Fruit fly (Drosophila melanogaster) whole organism, embryonic: ENCODE data around the gene cno.

Source experiments
- C15 ChIP-seq: fragments of 200-800 bp; sonication (Bioruptor generic); IDR thresholded peaks from 3 replicates; pipeline ENCODE4 v1.3.6; 2022; ENCODE audit warnings: missing biosample characterization, missing genetic modification characterization
- CG10267 ChIP-seq: fragments of 200-800 bp; sonication (Bioruptor generic); optimal IDR thresholded peaks from 2 replicates; lab custom pipeline; 2018; ENCODE audit warnings: missing biosample characterization, mild to moderate bottlenecking, missing genetic modification characterization, moderate library complexity
- CG10274 ChIP-seq: fragments of 200-800 bp; sonication (Bioruptor generic); optimal IDR thresholded peaks from 3 replicates; lab custom pipeline; 2017; ENCODE audit warnings: missing biosample characterization, mild to moderate bottlenecking, missing genetic modification characterization
- CG10565 ChIP-seq: fragments of 200-800 bp; sonication (Bioruptor generic); optimal IDR thresholded peaks from 3 replicates; lab custom pipeline; 2016; ENCODE audit warnings: missing biosample characterization, mild to moderate bottlenecking, missing genetic modification characterization
- CG13296 ChIP-seq: fragments of 200-800 bp; sonication (Bioruptor generic); optimal IDR thresholded peaks from 3 replicates; lab custom pipeline; 2018; ENCODE audit warnings: missing biosample characterization, mild to moderate bottlenecking, missing genetic modification characterization
- CG15011 ChIP-seq: fragments of 200-800 bp; sonication (Bioruptor generic); optimal IDR thresholded peaks from 3 replicates; lab custom pipeline; 2018; ENCODE audit warnings: missing biosample characterization, mild to moderate bottlenecking, missing genetic modification characterization
- CG15073 ChIP-seq: fragments of 200-800 bp; sonication (Bioruptor generic); optimal IDR thresholded peaks from 2 replicates; lab custom pipeline; 2016; ENCODE audit warnings: missing biosample characterization, missing genetic modification characterization
- CG1647 ChIP-seq: fragments of 200-800 bp; sonication (Bioruptor generic); optimal IDR thresholded peaks from 3 replicates; lab custom pipeline; 2016; ENCODE audit warnings: missing biosample characterization, missing genetic modification characterization
- CG2678 ChIP-seq: fragments of 200-800 bp; sonication (Bioruptor generic); optimal IDR thresholded peaks from 3 replicates; lab custom pipeline; 2019; ENCODE audit warnings: missing biosample characterization, mild to moderate bottlenecking, missing genetic modification characterization, moderate library complexity
- CG3163 ChIP-seq: fragments of 200-800 bp; sonication (Bioruptor generic); optimal IDR thresholded peaks from 3 replicates; lab custom pipeline; 2016; ENCODE audit warnings: missing biosample characterization, missing genetic modification characterization
- CG34422 ChIP-seq: fragments of 200-800 bp; sonication (Bioruptor generic); IDR thresholded peaks from 3 replicates; pipeline ENCODE4 v1.3.6; 2022; ENCODE audit warnings: missing biosample characterization, missing genetic modification characterization
- CG3838 ChIP-seq: fragments of 200-800 bp; sonication (Bioruptor generic); optimal IDR thresholded peaks from 3 replicates; lab custom pipeline; 2016; ENCODE audit warnings: missing biosample characterization, missing genetic modification characterization
- CG6791 ChIP-seq: fragments of 200-800 bp; sonication (Bioruptor generic); IDR thresholded peaks from 3 replicates; pipeline ENCODE4 v1.3.6; 2022; ENCODE audit warnings: missing biosample characterization, missing genetic modification characterization; ENCODE audit not compliant: partially characterized antibody
- CG9817 ChIP-seq: fragments of 200-800 bp; sonication (Bioruptor generic); optimal IDR thresholded peaks from 2 replicates; lab custom pipeline; 2018; ENCODE audit warnings: missing biosample characterization, mild to moderate bottlenecking, missing genetic modification characterization, moderate library complexity
- E2f2 ChIP-seq: fragments of 200-800 bp; sonication (Bioruptor generic); IDR thresholded peaks from 2 replicates; pipeline ENCODE4 v1.3.6; 2022; ENCODE audit warnings: missing biosample characterization, missing genetic modification characterization
- GATAe ChIP-seq: fragments of 200-800 bp; sonication (Bioruptor generic); conservative IDR thresholded peaks from 2 replicates; pipeline ENCODE4 v1.3.6; 2022; ENCODE audit warnings: missing biosample characterization, missing genetic modification characterization
- Gug ChIP-seq: fragments of 200-800 bp; sonication (Bioruptor generic); IDR thresholded peaks from 4 replicates; pipeline ENCODE4 v1.3.6; 2022; ENCODE audit warnings: missing biosample characterization, missing genetic modification characterization
- Hr51 ChIP-seq, 2 experiments: fragments of 200-800 bp; sonication (Bioruptor generic); optimal IDR thresholded peaks; 2 replicates in 1 of 2; 3 replicates in 1 of 2; lab custom pipeline; 2016 to 2018; ENCODE audit warnings: missing biosample characterization in 2 of 2, missing genetic modification characterization in 2 of 2, mild to moderate bottlenecking in 1 of 2, moderate library complexity in 1 of 2
- Lpt ChIP-seq: fragments of >200 bp; optimal IDR thresholded peaks from 2 replicates; lab custom pipeline; 2018; ENCODE audit warnings: missing biosample characterization, missing genetic modification characterization
- Max ChIP-seq: fragments of 200-800 bp; sonication (Bioruptor generic); optimal IDR thresholded peaks from 2 replicates; lab custom pipeline; 2016; ENCODE audit warnings: missing biosample characterization, mild to moderate bottlenecking, missing genetic modification characterization
- Meics ChIP-seq: fragments of 200-800 bp; sonication (Bioruptor generic); optimal IDR thresholded peaks from 2 replicates; lab custom pipeline; 2017; ENCODE audit warnings: missing biosample characterization, mild to moderate bottlenecking, missing genetic modification characterization
- Myb ChIP-seq: fragments of 200-800 bp; sonication (Bioruptor generic); optimal IDR thresholded peaks from 2 replicates; lab custom pipeline; 2016; ENCODE audit warnings: missing biosample characterization, missing genetic modification characterization
- NK7.1 ChIP-seq: fragments of 200-800 bp; sonication (Bioruptor generic); optimal IDR thresholded peaks from 3 replicates; lab custom pipeline; 2016; ENCODE audit warnings: missing biosample characterization, missing genetic modification characterization
- Optix ChIP-seq: fragments of 200-800 bp; sonication (Bioruptor generic); IDR thresholded peaks from 3 replicates; pipeline ENCODE4 v1.3.6; 2022; ENCODE audit warnings: missing biosample characterization, missing genetic modification characterization
- Pdp1 ChIP-seq, 2 experiments: fragments of 200-800 bp; sonication (Bioruptor generic); optimal IDR thresholded peaks; 3 replicates each; lab custom pipeline; 2016; ENCODE audit warnings: missing biosample characterization in 2 of 2, missing genetic modification characterization in 2 of 2, mild to moderate bottlenecking in 1 of 2, moderate library complexity in 1 of 2
- Rx ChIP-seq: fragments of 200-800 bp; sonication (Bioruptor generic); IDR thresholded peaks from 2 replicates; pipeline ENCODE4 v1.3.6; 2022; ENCODE audit warnings: missing biosample characterization, missing genetic modification characterization
- Six4 ChIP-seq: fragments of 200-800 bp; sonication (Bioruptor generic); optimal IDR thresholded peaks from 2 replicates; lab custom pipeline; 2016; ENCODE audit warnings: missing biosample characterization, missing genetic modification characterization
- abd-A ChIP-seq: fragments of 200-800 bp; sonication (Bioruptor generic); optimal IDR thresholded peaks from 3 replicates; lab custom pipeline; 2019; ENCODE audit warnings: missing biosample characterization, mild to moderate bottlenecking, missing genetic modification characterization, moderate library complexity
- bcd ChIP-seq: fragments of 200-800 bp; sonication (Bioruptor generic); optimal IDR thresholded peaks from 2 replicates; lab custom pipeline; 2017; ENCODE audit warnings: missing biosample characterization, mild to moderate bottlenecking, missing genetic modification characterization
- chn ChIP-seq: fragments of 200-800 bp; sonication (Bioruptor generic); optimal IDR thresholded peaks from 2 replicates; lab custom pipeline; 2016; ENCODE audit warnings: missing biosample characterization, missing genetic modification characterization
- crc ChIP-seq: fragments of 200-800 bp; sonication (Bioruptor generic); optimal IDR thresholded peaks from 2 replicates; lab custom pipeline; 2016; ENCODE audit warnings: missing biosample characterization, missing genetic modification characterization
- crol ChIP-seq: fragments of 200-800 bp; sonication (Bioruptor generic); IDR thresholded peaks from 2 replicates; pipeline ENCODE4 v1.3.6; 2022; ENCODE audit warnings: missing biosample characterization, missing genetic modification characterization
- cwo ChIP-seq: fragments of 200-800 bp; sonication (Bioruptor generic); optimal IDR thresholded peaks from 3 replicates; lab custom pipeline; 2017; ENCODE audit warnings: missing biosample characterization, missing genetic modification characterization, mild to moderate bottlenecking, moderate library complexity, missing genetic modification reagents
- da ChIP-seq: fragments of 200-800 bp; sonication (Bioruptor generic); optimal IDR thresholded peaks from 2 replicates; lab custom pipeline; 2016; ENCODE audit warnings: missing biosample characterization, missing genetic modification characterization
- disco-r ChIP-seq: fragments of 200-800 bp; sonication (Bioruptor generic); optimal IDR thresholded peaks from 2 replicates; lab custom pipeline; 2016; ENCODE audit warnings: missing biosample characterization, missing genetic modification characterization
- dmrt99B ChIP-seq: fragments of 200-800 bp; sonication (Bioruptor generic); optimal IDR thresholded peaks from 2 replicates; lab custom pipeline; 2018; ENCODE audit warnings: missing biosample characterization, mild to moderate bottlenecking, missing genetic modification characterization, moderate library complexity
- dpn ChIP-seq, 2 experiments: fragments of 200-800 bp; sonication (Bioruptor generic); optimal IDR thresholded peaks; 3 replicates each; lab custom pipeline; 2016; ENCODE audit warnings: missing biosample characterization in 2 of 2, missing genetic modification characterization in 2 of 2
- eve ChIP-seq, 2 experiments: fragments of >200 bp; optimal IDR thresholded peaks; 2 replicates each; lab custom pipeline; 2017; ENCODE audit warnings: missing biosample characterization in 2 of 2, missing genetic modification characterization in 2 of 2
- hb ChIP-seq: fragments of 200-800 bp; sonication (Bioruptor generic); IDR thresholded peaks from 3 replicates; pipeline ENCODE4 v1.3.6; 2022; ENCODE audit warnings: missing biosample characterization, missing genetic modification characterization; ENCODE audit not compliant: partially characterized antibody
- kah ChIP-seq: fragments of 200-800 bp; sonication (Bioruptor generic); optimal IDR thresholded peaks from 2 replicates; lab custom pipeline; 2018; ENCODE audit warnings: missing biosample characterization, mild to moderate bottlenecking, missing genetic modification characterization
- nmo ChIP-seq: fragments of 200-800 bp; sonication (Bioruptor generic); optimal IDR thresholded peaks from 2 replicates; lab custom pipeline; 2018; ENCODE audit warnings: missing biosample characterization, mild to moderate bottlenecking, missing genetic modification characterization, moderate library complexity
- onecut ChIP-seq: fragments of 200-800 bp; sonication (Bioruptor generic); IDR thresholded peaks from 2 replicates; pipeline ENCODE4 v1.3.6; 2022; ENCODE audit warnings: missing biosample characterization, missing genetic modification characterization
- pan ChIP-seq, 4 experiments: fragments of >200 bp in 3 of 4; fragments of 200-800 bp in 1 of 4; sonication (Bioruptor generic) in 1 of 4; optimal IDR thresholded peaks in 3 of 4; IDR thresholded peaks in 1 of 4; 2 replicates each; pipeline versions ENCODE4 v1.3.6 to Lab custom; 2017 to 2022; ENCODE audit warnings: missing biosample characterization in 2 of 4, missing genetic modification characterization in 2 of 4, mixed read lengths in 1 of 4
- pfk ChIP-seq: fragments of 200-800 bp; sonication (Bioruptor generic); optimal IDR thresholded peaks from 2 replicates; lab custom pipeline; 2018; ENCODE audit warnings: missing biosample characterization, mild to moderate bottlenecking, missing genetic modification characterization, moderate library complexity
- ranshi ChIP-seq: fragments of 200-800 bp; sonication (Bioruptor generic); IDR thresholded peaks from 2 replicates; pipeline ENCODE4 v1.3.6; 2022; ENCODE audit warnings: missing biosample characterization, missing genetic modification characterization
- shn ChIP-seq: fragments of 200-800 bp; sonication (Bioruptor generic); optimal IDR thresholded peaks from 3 replicates; lab custom pipeline; 2016; ENCODE audit warnings: missing biosample characterization, missing genetic modification characterization
- tgo ChIP-seq: fragments of 200-800 bp; sonication (Bioruptor generic); IDR thresholded peaks from 3 replicates; pipeline ENCODE4 v1.3.6; 2022; ENCODE audit warnings: missing biosample characterization, missing genetic modification characterization
- z ChIP-seq: fragments of 200-800 bp; sonication (Bioruptor generic); IDR thresholded peaks from 3 replicates; pipeline ENCODE4 v1.3.6; 2022; ENCODE audit warnings: missing biosample characterization, missing genetic modification characterization
- zfh1 ChIP-seq: fragments of 200-800 bp; sonication (Bioruptor generic); IDR thresholded peaks from 3 replicates; pipeline ENCODE4 v1.3.6; 2022; ENCODE audit warnings: missing biosample characterization, missing genetic modification characterization

Gene cno

DNA sequence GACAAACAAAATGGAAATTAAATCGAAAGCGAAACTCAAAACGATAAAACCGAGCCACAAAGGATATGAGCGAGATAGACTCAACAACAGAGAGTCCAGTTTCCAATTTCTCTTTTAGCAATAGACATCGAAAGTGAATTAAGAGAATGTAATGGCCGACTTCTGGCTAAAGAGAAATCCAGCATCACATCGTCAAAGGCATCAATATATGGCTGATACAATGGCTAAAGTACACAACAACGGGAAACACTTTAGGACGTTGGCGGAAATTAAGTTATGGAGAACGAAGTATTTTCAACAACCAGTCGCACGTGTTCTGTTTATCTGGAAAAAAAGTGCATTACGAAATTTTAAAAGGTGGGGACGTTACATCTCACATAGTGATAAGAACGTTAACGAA, 17.7 kb downstream of the cno start:
- no peak for TF ChIP-seq nmo (GFP tag; lab: Kevin White, UChicago)
- peak in 1 of 2 experiments; percentile 59 for TF ChIP-seq eve (GFP tag; optimal IDR thresholded peaks at IDR 0.05; lab: Kevin White, UChicago)
- no peak for TF ChIP-seq CG15073 (GFP tag; lab: Kevin White, UChicago)
- TF ChIP-seq CG10565 (GFP tag; lab: Kevin White, UChicago) = no peak
- peak; percentile 6 for TF ChIP-seq cwo (GFP tag; lab: Kevin White, UChicago)
- TF ChIP-seq CG10274 (GFP tag; lab: Kevin White, UChicago) = no peak
- TF ChIP-seq CG3163 (GFP tag; lab: Kevin White, UChicago) = peak; percentile 67
- no peak for TF ChIP-seq CG15011 (GFP tag; lab: Kevin White, UChicago)
- no peak for TF ChIP-seq C15
- TF ChIP-seq CG34422 = 0 out of 3 replicates have a peak, but pooled peaks have one; percentile 16
- no peak for TF ChIP-seq Lpt (GFP tag; lab: Kevin White, UChicago)
- TF ChIP-seq Pdp1 (GFP tag; optimal IDR thresholded peaks at IDR 0.05; lab: Kevin White, UChicago) = peak in 1 of 2 experiments; percentile 31
- TF ChIP-seq GATAe = no peak
- TF ChIP-seq CG3838 (GFP tag; lab: Kevin White, UChicago) = no peak
- no peak for TF ChIP-seq Rx (GFP tag; lab: Robert Waterston, UW)
- no peak for TF ChIP-seq da (GFP tag; lab: Kevin White, UChicago)

DNA sequence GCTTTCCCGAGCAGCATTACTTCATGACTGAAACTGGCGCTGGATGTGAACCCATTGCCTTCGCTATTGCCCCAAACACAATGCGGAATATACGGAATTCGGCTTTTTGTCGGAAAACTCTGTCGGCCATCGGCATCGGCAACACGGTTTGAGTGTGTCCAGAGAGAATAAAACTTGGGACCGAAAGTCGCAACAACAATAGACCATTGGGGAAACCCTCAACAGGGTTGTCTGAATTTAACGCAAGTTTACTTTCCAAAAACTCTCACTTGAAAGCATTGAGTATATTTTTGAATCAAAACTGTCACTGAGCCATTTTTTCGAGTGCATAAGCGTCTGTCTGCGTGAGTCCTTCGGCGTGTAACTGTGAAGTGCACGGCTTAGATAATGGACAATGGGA, 19.0 kb downstream of the cno start:
- TF ChIP-seq pfk = no peak
- no peak for TF ChIP-seq disco-r
- no peak for TF ChIP-seq crol (GFP tag; lab: Robert Waterston, UW)
- TF ChIP-seq Gug (GFP tag; lab: Robert Waterston, UW) = peak; percentile 41; the same call in 1 of the 4 replicates
- TF ChIP-seq E2f2 (GFP tag; lab: Robert Waterston, UW) = peak; percentile 21; the same call in 1 of the 2 replicates
- TF ChIP-seq Hr51 (GFP tag; optimal IDR thresholded peaks at IDR 0.05; lab: Kevin White, UChicago) = peak; percentile 31 to 61
- peak; percentile 77 for TF ChIP-seq abd-A (tag; lab: Kevin White, UChicago)
- TF ChIP-seq dmrt99B (tag; lab: Kevin White, UChicago) = peak; percentile 73
- TF ChIP-seq kah (GFP tag; lab: Kevin White, UChicago) = no peak
- peak; percentile 45 for TF ChIP-seq Myb (GFP tag; lab: Kevin White, UChicago)
- TF ChIP-seq pan (optimal IDR thresholded peaks at IDR 0.05; lab: Kevin White, UChicago) = no peak
- peak in 1 of 2 experiments; percentile 69 for TF ChIP-seq pan (GFP tag; optimal IDR thresholded peaks at IDR 0.05 in 1 of 2, IDR thresholded peaks at IDR 0.05 in 1 of 2)
- peak; percentile 26 for TF ChIP-seq crc (GFP tag; lab: Kevin White, UChicago)
- no peak for TF ChIP-seq hb (GFP tag; lab: Robert Waterston, UW)
- TF ChIP-seq CG9817 = peak; percentile 55
- TF ChIP-seq shn = peak; percentile 61
- TF ChIP-seq zfh1 = 0 out of 3 replicates have a peak, but pooled peaks have one; percentile 50
- TF ChIP-seq NK7.1 = peak; percentile 32
- 0 out of 3 replicates have a peak, but pooled peaks have one; percentile 26 for TF ChIP-seq CG6791 (GFP tag; lab: Robert Waterston, UW)
- TF ChIP-seq Optix = peak; percentile 54; the same call in 1 of the 3 replicates
- no peak for TF ChIP-seq z (GFP tag; lab: Robert Waterston, UW)
- peak; percentile 79 for TF ChIP-seq Meics
- TF ChIP-seq ranshi (GFP tag; lab: Robert Waterston, UW) = peak; percentile 66
- TF ChIP-seq chn (GFP tag; lab: Kevin White, UChicago) = peak; percentile 31
- TF ChIP-seq CG2678 = peak; percentile 74
- peak; percentile 73 for TF ChIP-seq CG13296 (GFP tag; lab: Kevin White, UChicago)
- TF ChIP-seq Six4 (GFP tag; lab: Kevin White, UChicago) = no peak
- TF ChIP-seq tgo (GFP tag; lab: Robert Waterston, UW) = peak; percentile 32; the same call in 1 of the 3 replicates
- peak; percentile 53 for TF ChIP-seq bcd (GFP tag; lab: Kevin White, UChicago)
- peak; percentile 34 for TF ChIP-seq CG1647 (GFP tag; lab: Kevin White, UChicago)
- peak; percentile 66 to 69 for TF ChIP-seq dpn (GFP tag; optimal IDR thresholded peaks at IDR 0.05; lab: Kevin White, UChicago)
- peak; percentile 7 for TF ChIP-seq CG10267 (tag; lab: Kevin White, UChicago)
- TF ChIP-seq onecut = peak; percentile 53
- TF ChIP-seq Max (GFP tag; lab: Kevin White, UChicago) = no peak
